Worm (Caenorhabditis elegans): ENCODE measurements around the gene T21D12.7.

DNA sequence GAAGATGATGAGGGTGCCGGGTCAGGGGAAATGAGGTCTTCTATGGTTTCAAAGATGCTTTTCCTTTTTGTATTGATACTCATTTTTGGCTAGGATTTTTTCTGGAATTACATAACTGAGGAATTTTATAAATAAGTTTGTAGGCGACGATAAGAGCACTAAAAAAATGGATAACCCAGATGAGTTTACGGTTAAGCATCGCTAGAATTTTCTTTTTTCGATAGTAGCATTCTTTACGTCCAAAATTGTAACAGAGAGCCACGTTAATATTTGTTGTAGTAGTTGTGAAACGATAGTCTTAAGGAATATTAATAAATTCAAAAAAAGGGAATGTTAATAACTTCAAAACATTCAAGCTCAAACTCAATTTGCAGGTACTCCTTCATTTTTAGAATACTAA is 22.4 kb upstream of the T21D12.7 start, which contains the start of gene snai-1:
- TF ChIP-seq nhr-77 (tag; optimal IDR thresholded peaks at IDR 0.05) (no peak), efl-1 (optimal IDR thresholded peaks at IDR 0.05) (no peak), efl-1 (GFP tag; optimal IDR thresholded peaks at IDR 0.05 in 1 of 2) (no peak)

Measured in whole organism, L1 larva.